Worm (Caenorhabditis elegans) whole organism, L1 larva: ENCODE results near the gene vha-14.

Source experiments
- C04F5.9 ChIP-seq: sonication (generic microtip); optimal IDR thresholded peaks from 2 replicates; lab custom pipeline; 2016; ENCODE audit warnings: missing genetic modification characterization, missing compliant biosample characterization
- C16A3.4 ChIP-seq: fragments of 150-350 bp; optimal IDR thresholded peaks from 2 replicates; lab custom pipeline; 2014; ENCODE audit warnings: missing biosample characterization, missing genetic modification characterization
- blmp-1 ChIP-seq: fragments of 150-350 bp; optimal IDR thresholded peaks from 2 replicates; lab custom pipeline; 2014; ENCODE audit warnings: missing biosample characterization, missing genetic modification characterization
- ceh-82 ChIP-seq, 3 experiments: fragments of 150-350 bp in 1 of 3; sonication (generic microtip) in 2 of 3; optimal IDR thresholded peaks; 2 replicates each; lab custom pipeline; 2014 to 2017; ENCODE audit warnings: missing biosample characterization in 3 of 3, missing genetic modification characterization in 3 of 3
- ceh-90 ChIP-seq: sonication (generic microtip); optimal IDR thresholded peaks from 2 replicates; lab custom pipeline; 2016; ENCODE audit warnings: missing genetic modification characterization, missing compliant biosample characterization
- ces-1 ChIP-seq: fragments of 150-350 bp; optimal IDR thresholded peaks from 2 replicates; lab custom pipeline; 2014; ENCODE audit warnings: missing biosample characterization, missing genetic modification reagents, missing genetic modification characterization
- dpl-1 ChIP-seq, 3 experiments: fragments of 150-350 bp in 2 of 3; sonication (generic microtip) in 1 of 3; optimal IDR thresholded peaks; 2 replicates each; lab custom pipeline; 2014 to 2017; ENCODE audit warnings: missing biosample characterization in 3 of 3, missing genetic modification characterization in 3 of 3, missing genetic modification reagents in 3 of 3
- dsc-1 ChIP-seq: sonication (generic microtip); optimal IDR thresholded peaks from 2 replicates; lab custom pipeline; 2016; ENCODE audit warnings: mild to moderate bottlenecking, missing genetic modification characterization, missing compliant biosample characterization
- efl-1 ChIP-seq, 4 experiments: fragments of 150-350 bp; optimal IDR thresholded peaks in 3 of 4; peaks in 1 of 4; 1 replicate in 1 of 4; 2 replicates in 3 of 4; lab custom pipeline; 2014; ENCODE audit warnings: missing biosample characterization in 2 of 4, missing genetic modification characterization in 2 of 4, missing genetic modification reagents in 2 of 4
- egl-27 ChIP-seq, 2 experiments: fragments of 150-350 bp in 1 of 2; sonication (generic microtip); optimal IDR thresholded peaks; 3 replicates each; lab custom pipeline; 2017 to 2018; ENCODE audit warnings: missing biosample characterization in 2 of 2, missing genetic modification characterization in 2 of 2, missing genetic modification reagents in 2 of 2
- elt-2 ChIP-seq: sonication (generic microtip); optimal IDR thresholded peaks from 2 replicates; lab custom pipeline; 2016; ENCODE audit warnings: missing genetic modification characterization, mild to moderate bottlenecking, inconsistent platforms, missing compliant biosample characterization, missing genetic modification reagents
- elt-3 ChIP-seq, 6 experiments: fragments of 150-350 bp in 1 of 6; sonication (generic microtip); optimal IDR thresholded peaks; 2 replicates each; lab custom pipeline; 2017 to 2018; ENCODE audit warnings: missing biosample characterization in 6 of 6, missing genetic modification characterization in 6 of 6, inconsistent platforms in 1 of 6
- fkh-10 ChIP-seq: sonication (generic microtip); optimal IDR thresholded peaks from 2 replicates; lab custom pipeline; 2017; ENCODE audit warnings: missing biosample characterization, missing genetic modification reagents, missing genetic modification characterization
- fos-1 ChIP-seq: fragments of 150-350 bp; optimal IDR thresholded peaks from 2 replicates; lab custom pipeline; 2014; ENCODE audit warnings: missing biosample characterization, missing genetic modification characterization
- hlh-17 ChIP-seq: fragments of 200-800 bp; sonication (Bioruptor generic); optimal IDR thresholded peaks from 2 replicates; lab custom pipeline; 2018; ENCODE audit warnings: missing genetic modification characterization, mild to moderate bottlenecking, missing compliant biosample characterization, moderate library complexity, borderline replicate concordance
- hlh-4 ChIP-seq: sonication (generic microtip); optimal IDR thresholded peaks from 2 replicates; lab custom pipeline; 2016; ENCODE audit warnings: mild to moderate bottlenecking, missing genetic modification characterization, missing compliant biosample characterization
- hpl-2 ChIP-seq: fragments of 150-350 bp; optimal IDR thresholded peaks from 2 replicates; lab custom pipeline; 2014; ENCODE audit warnings: missing biosample characterization, missing genetic modification reagents, missing genetic modification characterization
- jun-1 ChIP-seq: fragments of 150-350 bp; optimal IDR thresholded peaks from 2 replicates; lab custom pipeline; 2014; ENCODE audit warnings: missing biosample characterization, missing genetic modification reagents, missing genetic modification characterization
- lin-13 ChIP-seq: fragments of 150-350 bp; optimal IDR thresholded peaks from 2 replicates; lab custom pipeline; 2014; ENCODE audit warnings: missing biosample characterization, missing genetic modification reagents, missing genetic modification characterization
- lin-14 ChIP-seq: fragments of 200-800 bp; sonication (Bioruptor generic); optimal IDR thresholded peaks from 2 replicates; lab custom pipeline; 2018; ENCODE audit warnings: mild to moderate bottlenecking, missing genetic modification characterization, moderate library complexity, missing compliant biosample characterization
- lin-15B ChIP-seq: fragments of 150-350 bp; sonication (generic microtip); optimal IDR thresholded peaks from 3 replicates; lab custom pipeline; 2014; ENCODE audit warnings: missing biosample characterization, missing genetic modification characterization
- lin-35 ChIP-seq, 2 experiments: fragments of 150-350 bp; optimal IDR thresholded peaks; 2 replicates each; lab custom pipeline; 2014; ENCODE audit warnings: missing biosample characterization in 2 of 2, missing genetic modification characterization in 2 of 2, missing genetic modification reagents in 2 of 2
- lin-39 ChIP-seq: fragments of 150-350 bp; optimal IDR thresholded peaks from 2 replicates; lab custom pipeline; 2014; ENCODE audit warnings: missing biosample characterization, missing genetic modification reagents, missing genetic modification characterization
- lsy-2 ChIP-seq, 2 experiments: fragments of 150-350 bp; optimal IDR thresholded peaks; 2 replicates each; lab custom pipeline; 2014; ENCODE audit warnings: missing biosample characterization in 2 of 2, missing genetic modification characterization in 2 of 2
- mep-1 ChIP-seq: fragments of 150-350 bp; optimal IDR thresholded peaks from 2 replicates; lab custom pipeline; 2014; ENCODE audit warnings: missing biosample characterization, missing genetic modification characterization
- nhr-28 ChIP-seq: fragments of 150-350 bp; optimal IDR thresholded peaks from 2 replicates; lab custom pipeline; 2014; ENCODE audit warnings: missing biosample characterization, missing genetic modification characterization
- nhr-71 ChIP-seq: sonication (generic microtip); optimal IDR thresholded peaks from 2 replicates; lab custom pipeline; 2016; ENCODE audit warnings: mild to moderate bottlenecking, missing genetic modification characterization, moderate library complexity, missing compliant biosample characterization
- nhr-85 ChIP-seq: sonication (generic microtip); peaks from one replicate; lab custom pipeline; 2016; ENCODE audit warnings: missing genetic modification characterization, inconsistent platforms, missing compliant biosample characterization
- pqm-1 ChIP-seq: sonication (generic microtip); optimal IDR thresholded peaks from 3 replicates; lab custom pipeline; 2017; ENCODE audit warnings: missing biosample characterization, missing genetic modification characterization
- snpc-4 ChIP-seq: fragments of 150-350 bp; optimal IDR thresholded peaks from 2 replicates; lab custom pipeline; 2014; ENCODE audit warnings: missing biosample characterization, missing genetic modification characterization
- snu-23 ChIP-seq: sonication (generic microtip); optimal IDR thresholded peaks from 2 replicates; lab custom pipeline; 2016; ENCODE audit warnings: missing genetic modification characterization, missing compliant biosample characterization
- sptf-1 ChIP-seq: fragments of 150-350 bp; optimal IDR thresholded peaks from 2 replicates; lab custom pipeline; 2014; ENCODE audit warnings: missing biosample characterization, missing genetic modification characterization
- unc-130 ChIP-seq: fragments of 150-350 bp; optimal IDR thresholded peaks from 2 replicates; lab custom pipeline; 2017; ENCODE audit warnings: missing biosample characterization, missing genetic modification characterization, inconsistent platforms
- unc-30 ChIP-seq: sonication (generic microtip); optimal IDR thresholded peaks from 2 replicates; lab custom pipeline; 2017; ENCODE audit warnings: missing biosample characterization, missing genetic modification characterization
- unc-62 ChIP-seq: fragments of 150-350 bp; optimal IDR thresholded peaks from 2 replicates; lab custom pipeline; 2014; ENCODE audit warnings: missing biosample characterization, missing genetic modification reagents, missing genetic modification characterization
- unc-98 ChIP-seq: fragments of 200-800 bp; sonication (Bioruptor generic); IDR thresholded peaks from 2 replicates; pipeline ENCODE4 v1.3.6; 2022; ENCODE audit warnings: missing genetic modification characterization, missing compliant biosample characterization
- ztf-4 ChIP-seq: fragments of 150-350 bp; optimal IDR thresholded peaks from 2 replicates; lab custom pipeline; 2014; ENCODE audit warnings: missing biosample characterization, missing genetic modification characterization

vha-14 gene

DNA sequence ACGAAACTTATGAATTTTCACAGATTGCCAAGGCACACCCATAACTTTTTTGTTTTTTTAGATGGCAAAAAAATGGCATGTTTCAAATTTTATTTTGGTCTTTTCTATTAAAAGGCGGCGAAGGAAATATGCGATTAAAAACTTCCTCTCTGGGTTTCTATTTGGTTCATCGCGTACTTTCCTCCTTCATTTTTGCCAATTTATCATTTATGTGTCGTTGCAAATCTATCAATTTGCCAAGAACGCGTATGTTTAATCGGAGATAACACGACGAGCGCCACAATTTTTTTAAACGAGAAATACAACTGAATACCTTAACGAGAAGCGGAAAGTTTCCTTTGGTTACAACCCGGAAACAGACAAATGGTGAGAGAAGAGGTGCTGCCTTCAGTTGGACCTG is 35.4 kb upstream of the vha-14 start:
- TF ChIP-seq lsy-2 (tag; optimal IDR thresholded peaks at IDR 0.05; lab: Kevin White, UChicago) (no peak), lin-15B (no peak), unc-130 (tag; lab: Kevin White, UChicago) (no peak), fkh-10 (no peak), dsc-1 (tag; lab: Kevin White, UChicago) (no peak), C04F5.9 (tag; lab: Kevin White, UChicago) (no peak), nhr-28 (tag; lab: Kevin White, UChicago) (no peak), C16A3.4 (tag; lab: Kevin White, UChicago) (no peak), ces-1 (no peak), nhr-85 (no peak)

DNA sequence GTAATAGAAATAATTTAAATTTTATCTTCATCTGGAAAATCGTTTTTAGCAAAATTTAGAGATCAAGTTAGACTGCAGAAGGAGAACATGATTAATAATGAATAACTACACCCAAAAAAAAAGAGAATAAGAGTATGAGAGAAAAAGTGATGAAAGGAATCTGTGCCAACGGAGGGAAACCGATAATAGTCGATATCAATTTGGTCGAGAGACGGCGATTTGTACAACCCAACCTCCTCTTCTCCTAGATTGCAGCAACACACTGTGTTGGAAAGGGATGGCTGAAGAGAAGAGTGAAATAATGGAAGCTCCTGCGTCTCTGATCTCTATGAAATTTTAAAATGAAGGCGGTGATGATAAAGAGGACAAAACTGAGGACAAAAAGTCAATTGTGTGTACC is 33.4 kb upstream of the vha-14 start:
- TF ChIP-seq blmp-1 (tag; lab: Kevin White, UChicago) (peak; percentile 16), hlh-4 (tag; lab: Kevin White, UChicago) (no peak), pqm-1 (tag; lab: Kevin White, UChicago) (peak; percentile 60), lin-14 (GFP tag; lab: Kevin White, UChicago) (peak; percentile 23), efl-1 (optimal IDR thresholded peaks at IDR 0.05; lab: Kevin White, UChicago) (no peak), efl-1 (GFP tag; optimal IDR thresholded peaks at IDR 0.05 in 1 of 2; lab: Kevin White, UChicago) (peak in 1 of 2 experiments; percentile 56), jun-1 (peak; percentile 16), elt-3 (tag; optimal IDR thresholded peaks at IDR 0.05; lab: Kevin White, UChicago) (peak in 1 of 6 experiments; percentile 26), snpc-4 (no peak), hpl-2 (GFP tag; lab: Kevin White, UChicago) (no peak)

- no peak for TF ChIP-seq mep-1 (tag; lab: Kevin White, UChicago)
- no peak for TF ChIP-seq unc-98 (GFP tag; lab: Robert Waterston, UW)
- no peak for TF ChIP-seq C16A3.4 (tag; lab: Kevin White, UChicago)
- no peak for TF ChIP-seq lin-14 (GFP tag; lab: Kevin White, UChicago)
- no peak for TF ChIP-seq pqm-1 (tag; lab: Kevin White, UChicago)
- no peak for TF ChIP-seq lin-39 (tag; lab: Kevin White, UChicago)
- no peak for TF ChIP-seq snpc-4
- TF ChIP-seq fos-1 (tag; lab: Kevin White, UChicago), result no peak
- no peak for TF ChIP-seq dpl-1 (GFP tag; optimal IDR thresholded peaks at IDR 0.05; lab: Kevin White, UChicago)
- TF ChIP-seq lin-35 (GFP tag; optimal IDR thresholded peaks at IDR 0.05; lab: Kevin White, UChicago), result no peak
- no peak for TF ChIP-seq egl-27 (tag; optimal IDR thresholded peaks at IDR 0.05; lab: Kevin White, UChicago)
- no peak for TF ChIP-seq elt-2 (tag; lab: Kevin White, UChicago)
- TF ChIP-seq hlh-17, result no peak
Measured at ce11 chrIII:9476564-9476963, 31.3 kb upstream of the vha-14 start.

DNA sequence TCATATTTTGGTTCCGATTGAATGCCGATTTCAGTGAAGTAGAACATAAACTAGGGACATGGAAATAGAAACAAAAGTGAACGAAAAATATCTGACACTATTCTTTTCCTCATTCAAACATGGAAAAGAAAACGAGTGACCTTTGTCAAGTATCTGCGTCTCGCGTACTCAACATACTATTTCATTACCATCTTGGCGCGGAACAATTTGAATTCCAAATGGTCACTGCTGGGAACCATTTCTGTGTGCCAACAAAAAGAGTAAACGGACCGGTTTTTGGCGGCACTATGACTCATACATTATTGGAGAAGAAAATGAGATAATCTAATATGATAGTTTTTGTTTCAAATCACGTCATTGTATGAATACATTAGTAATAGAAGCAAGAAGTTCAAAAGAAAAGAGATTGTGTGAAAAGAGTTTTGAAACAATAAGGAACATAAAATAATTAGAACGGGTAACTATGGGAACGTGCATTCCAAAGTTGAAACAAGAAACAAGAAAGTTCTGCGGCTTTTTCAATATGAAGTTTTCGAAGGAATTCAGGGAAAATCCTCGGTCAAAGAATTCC is 25.4 kb upstream of the vha-14 start:
- peak; percentile 51 for TF ChIP-seq nhr-85
- peak; percentile 4 for TF ChIP-seq lin-13 (GFP tag; lab: Kevin White, UChicago)
- no peak for TF ChIP-seq elt-2 (tag; lab: Kevin White, UChicago)
- TF ChIP-seq hlh-17, result no peak
- TF ChIP-seq pqm-1 (tag; lab: Kevin White, UChicago), result no peak
- no peak for TF ChIP-seq unc-30 (tag; lab: Kevin White, UChicago)
- no peak for TF ChIP-seq ceh-82 (tag; optimal IDR thresholded peaks at IDR 0.05; lab: Kevin White, UChicago)
- TF ChIP-seq nhr-28 (tag; lab: Kevin White, UChicago), result no peak
- TF ChIP-seq ztf-4 (tag; lab: Kevin White, UChicago), result no peak
- no peak for TF ChIP-seq ceh-90 (tag; lab: Kevin White, UChicago)
- TF ChIP-seq efl-1 (optimal IDR thresholded peaks at IDR 0.05; lab: Kevin White, UChicago), result no peak
- peak in 1 of 2 experiments; percentile 84 for TF ChIP-seq efl-1 (GFP tag; optimal IDR thresholded peaks at IDR 0.05 in 1 of 2; lab: Kevin White, UChicago)
- TF ChIP-seq sptf-1 (tag; lab: Kevin White, UChicago), result no peak
- no peak for TF ChIP-seq unc-62
- no peak for TF ChIP-seq hlh-4 (tag; lab: Kevin White, UChicago)
- TF ChIP-seq mep-1 (tag; lab: Kevin White, UChicago), result peak; percentile 37
- TF ChIP-seq blmp-1 (tag; lab: Kevin White, UChicago), result peak; percentile 39
- TF ChIP-seq lsy-2 (tag; optimal IDR thresholded peaks at IDR 0.05; lab: Kevin White, UChicago), result peak in 1 of 2 experiments; percentile 6
- TF ChIP-seq nhr-71, result no peak
- peak in 1 of 3 experiments; percentile 3 for TF ChIP-seq dpl-1 (GFP tag; optimal IDR thresholded peaks at IDR 0.05; lab: Kevin White, UChicago)
- TF ChIP-seq snu-23 (GFP tag; lab: Kevin White, UChicago), result peak; percentile 7
- TF ChIP-seq lin-14 (GFP tag; lab: Kevin White, UChicago), result peak; percentile 67
- no peak for TF ChIP-seq hpl-2 (GFP tag; lab: Kevin White, UChicago)
